Worm (Caenorhabditis elegans) whole organism, mixed stage, embryonic: ENCODE measurements around the gene F41H10.2.

ENCODE experiments used
- M03D4.4 ChIP-seq: sonication (generic microtip); optimal IDR thresholded peaks from 2 replicates; lab custom pipeline; 2017; ENCODE audit warnings: mild to moderate bottlenecking, missing genetic modification characterization, missing compliant biosample characterization
- bed-3 ChIP-seq: fragments of 200-800 bp; sonication (Bioruptor generic); optimal IDR thresholded peaks from 3 replicates; lab custom pipeline; 2018; ENCODE audit warnings: mild to moderate bottlenecking, missing genetic modification characterization, moderate library complexity, missing compliant biosample characterization
- blmp-1 ChIP-seq: fragments of 150-350 bp; optimal IDR thresholded peaks from 2 replicates; lab custom pipeline; 2014; ENCODE audit warnings: missing biosample characterization, missing genetic modification characterization
- ceh-39 ChIP-seq: fragments of 150-350 bp; optimal IDR thresholded peaks from 2 replicates; lab custom pipeline; 2014; ENCODE audit warnings: missing biosample characterization, missing genetic modification characterization
- ceh-83 ChIP-seq: fragments of 200-800 bp; sonication (Bioruptor generic); optimal IDR thresholded peaks from 2 replicates; lab custom pipeline; 2018; ENCODE audit warnings: mild to moderate bottlenecking, missing genetic modification characterization, missing compliant biosample characterization
- ces-1 ChIP-seq: fragments of 150-350 bp; optimal IDR thresholded peaks from 2 replicates; lab custom pipeline; 2014; ENCODE audit warnings: missing biosample characterization, missing genetic modification reagents, missing genetic modification characterization
- cnd-1 ChIP-seq: fragments of 200-800 bp; sonication (Bioruptor generic); optimal IDR thresholded peaks from 2 replicates; lab custom pipeline; 2018; ENCODE audit warnings: mild to moderate bottlenecking, missing genetic modification characterization, missing compliant biosample characterization
- drap-1 ChIP-seq: fragments of 200-800 bp; sonication (Bioruptor generic); optimal IDR thresholded peaks from 3 replicates; lab custom pipeline; 2018; ENCODE audit warnings: mild to moderate bottlenecking, missing genetic modification characterization, missing compliant biosample characterization
- elt-1 ChIP-seq: sonication (generic microtip); optimal IDR thresholded peaks from 2 replicates; lab custom pipeline; 2017; ENCODE audit warnings: missing genetic modification characterization, mild to moderate bottlenecking, missing compliant biosample characterization, antibody characterized with exemption, moderate library complexity, borderline replicate concordance; ENCODE audit not compliant: insufficient read depth
- elt-3 ChIP-seq: fragments of 150-350 bp; optimal IDR thresholded peaks from 2 replicates; lab custom pipeline; 2014; ENCODE audit warnings: missing biosample characterization, missing genetic modification characterization
- flh-1 ChIP-seq: fragments of 200-800 bp; sonication (Bioruptor generic); optimal IDR thresholded peaks from 2 replicates; lab custom pipeline; 2018; ENCODE audit warnings: mild to moderate bottlenecking, missing genetic modification characterization, moderate library complexity, missing compliant biosample characterization
- ham-2 ChIP-seq: fragments of 200-800 bp; sonication (Bioruptor generic); optimal IDR thresholded peaks from 2 replicates; lab custom pipeline; 2018; ENCODE audit warnings: mild to moderate bottlenecking, missing genetic modification characterization, missing compliant biosample characterization
- hlh-1 ChIP-seq: fragments of 150-350 bp; optimal IDR thresholded peaks from 2 replicates; lab custom pipeline; 2014; ENCODE audit warnings: missing biosample characterization, missing genetic modification reagents, missing genetic modification characterization
- lin-13 ChIP-seq: fragments of 150-350 bp; optimal IDR thresholded peaks from 2 replicates; lab custom pipeline; 2014; ENCODE audit warnings: missing biosample characterization, missing genetic modification characterization
- lin-32 ChIP-seq: fragments of 200-800 bp; sonication (Bioruptor generic); optimal IDR thresholded peaks from 2 replicates; lab custom pipeline; 2018; ENCODE audit warnings: mild to moderate bottlenecking, missing genetic modification characterization, missing compliant biosample characterization
- lsy-2 ChIP-seq: fragments of 150-350 bp; optimal IDR thresholded peaks from 2 replicates; lab custom pipeline; 2014; ENCODE audit warnings: missing biosample characterization, missing genetic modification characterization
- mab-5 ChIP-seq: fragments of 150-350 bp; optimal IDR thresholded peaks from 2 replicates; lab custom pipeline; 2014; ENCODE audit warnings: missing biosample characterization, missing genetic modification characterization
- mep-1 ChIP-seq: fragments of 150-350 bp; optimal IDR thresholded peaks from 2 replicates; lab custom pipeline; 2017; ENCODE audit warnings: missing biosample characterization, missing genetic modification reagents, missing genetic modification characterization, inconsistent platforms
- mls-2 ChIP-seq: sonication (generic microtip); optimal IDR thresholded peaks from 2 replicates; lab custom pipeline; 2016; ENCODE audit warnings: mild to moderate bottlenecking, missing genetic modification characterization, moderate library complexity, missing compliant biosample characterization
- nhr-12 ChIP-seq: fragments of 150-350 bp; optimal IDR thresholded peaks from 2 replicates; lab custom pipeline; 2014; ENCODE audit warnings: missing biosample characterization, missing genetic modification characterization
- nhr-237 ChIP-seq: fragments of 150-350 bp; optimal IDR thresholded peaks from 2 replicates; lab custom pipeline; 2014; ENCODE audit warnings: missing biosample characterization, missing genetic modification characterization
- nhr-28 ChIP-seq: fragments of 150-350 bp; optimal IDR thresholded peaks from 2 replicates; lab custom pipeline; 2014; ENCODE audit warnings: missing biosample characterization, missing genetic modification characterization
- nhr-76 ChIP-seq: sonication (generic microtip); optimal IDR thresholded peaks from 2 replicates; lab custom pipeline; 2017; ENCODE audit warnings: missing biosample characterization, missing genetic modification characterization
- pha-4 ChIP-seq: fragments of 150-350 bp; optimal IDR thresholded peaks from 2 replicates; lab custom pipeline; 2018; ENCODE audit warnings: missing biosample characterization, missing genetic modification reagents, missing genetic modification characterization
- sem-2 ChIP-seq: fragments of 200-800 bp; sonication (Bioruptor generic); optimal IDR thresholded peaks from 2 replicates; lab custom pipeline; 2018; ENCODE audit warnings: mild to moderate bottlenecking, missing genetic modification characterization, missing compliant biosample characterization
- snpc-4 ChIP-seq: fragments of 150-350 bp; optimal IDR thresholded peaks from 2 replicates; lab custom pipeline; 2014; ENCODE audit warnings: missing biosample characterization, missing genetic modification characterization
- sptf-1 ChIP-seq: sonication (generic microtip); optimal IDR thresholded peaks from 2 replicates; lab custom pipeline; 2017; ENCODE audit warnings: mild to moderate bottlenecking, missing genetic modification characterization, moderate library complexity, missing compliant biosample characterization
- tbx-8 ChIP-seq: fragments of 200-800 bp; sonication (Bioruptor generic); optimal IDR thresholded peaks from 2 replicates; lab custom pipeline; 2018; ENCODE audit warnings: mild to moderate bottlenecking, missing genetic modification characterization, moderate library complexity, missing compliant biosample characterization
- unc-120 ChIP-seq: sonication (generic microtip); optimal IDR thresholded peaks from 2 replicates; lab custom pipeline; 2017; ENCODE audit warnings: missing genetic modification characterization, missing compliant biosample characterization; ENCODE audit not compliant: poor library complexity, severe bottlenecking
- unc-39 ChIP-seq: fragments of 150-350 bp; optimal IDR thresholded peaks from 2 replicates; lab custom pipeline; 2014; ENCODE audit warnings: missing biosample characterization, missing genetic modification characterization
- unc-62 ChIP-seq: fragments of 150-350 bp; optimal IDR thresholded peaks from 2 replicates; lab custom pipeline; 2014; ENCODE audit warnings: missing biosample characterization, missing genetic modification reagents, missing genetic modification characterization
- zip-8 ChIP-seq: fragments of 150-350 bp; optimal IDR thresholded peaks from 2 replicates; lab custom pipeline; 2014; ENCODE audit warnings: missing biosample characterization, missing genetic modification characterization
- ztf-11 ChIP-seq: fragments of 150-350 bp; optimal IDR thresholded peaks from 2 replicates; lab custom pipeline; 2014; ENCODE audit warnings: missing biosample characterization, missing genetic modification characterization

F41H10.2 gene

DNA sequence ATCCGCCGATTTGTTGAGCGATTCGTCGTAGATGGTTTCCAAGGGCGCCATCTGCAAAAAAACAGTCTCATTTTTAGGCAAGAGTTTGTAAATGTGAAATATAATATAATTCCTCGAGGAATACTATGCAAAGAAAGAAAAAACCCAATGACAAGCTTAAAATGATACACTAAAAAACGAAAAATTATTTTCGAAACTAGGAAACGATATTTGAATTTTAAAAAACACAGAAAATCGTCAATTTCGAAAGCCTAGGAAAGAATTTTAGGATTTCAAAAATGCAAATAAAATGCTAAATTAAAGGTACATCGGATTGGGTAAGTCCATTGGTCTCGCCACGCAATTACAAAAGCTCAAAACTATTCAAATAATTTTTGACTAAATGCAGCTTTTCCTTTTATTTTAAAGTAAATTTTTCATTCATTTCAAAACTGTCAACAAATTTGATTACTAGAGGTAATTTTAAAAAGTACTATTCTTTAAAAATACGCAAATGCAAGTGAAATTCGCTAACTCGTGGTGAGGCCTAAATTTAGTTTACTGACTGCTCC lies 10.1 kb downstream of the F41H10.2 start, which contains the start of the genes htp-1 and ZK616.5:
TSS of gene htp-1 (minus strand) at position 51 of the 551 bp plus-strand sequence.
TSS of gene ZK616.5 (plus strand) at position 423 of the 551 bp plus-strand sequence.
- TF ChIP-seq elt-1 (tag; lab: Kevin White, UChicago) = no peak
- no peak for TF ChIP-seq drap-1
- no peak for TF ChIP-seq nhr-28 (tag; lab: Kevin White, UChicago)
- TF ChIP-seq unc-62 = no peak
- no peak for TF ChIP-seq bed-3 (GFP tag; lab: Kevin White, UChicago)

ce11 chrIV:5393566-5393965 lies 12.1 kb downstream of the F41H10.2 start:
- TF ChIP-seq M03D4.4 (tag; lab: Kevin White, UChicago) (no peak), unc-39 (tag; lab: Kevin White, UChicago) (no peak)
- TF ChIP-seq, all 35 proteins: peak for 0

- TF ChIP-seq lsy-2 (tag; lab: Kevin White, UChicago) (peak; percentile 65), cnd-1 (tag; lab: Kevin White, UChicago) (peak; percentile 14), mab-5 (tag; lab: Kevin White, UChicago) (no peak), sptf-1 (tag; lab: Kevin White, UChicago) (no peak), pha-4 (tag; lab: Kevin White, UChicago) (peak; percentile 58), mep-1 (tag; lab: Kevin White, UChicago) (peak; percentile 39), ces-1 (peak; percentile 60), hlh-1 (tag; lab: Kevin White, UChicago) (peak; percentile 28), lin-13 (tag; lab: Kevin White, UChicago) (peak; percentile 88), ztf-11 (tag; lab: Kevin White, UChicago) (no peak), flh-1 (GFP tag; lab: Kevin White, UChicago) (no peak), nhr-12 (tag; lab: Kevin White, UChicago) (no peak), unc-39 (tag; lab: Kevin White, UChicago) (no peak), drap-1 (no peak), mls-2 (no peak), snpc-4 (tag; lab: Kevin White, UChicago) (no peak), ceh-39 (tag; lab: Kevin White, UChicago) (peak; percentile 49), sem-2 (GFP tag; lab: Kevin White, UChicago) (no peak), lin-32 (GFP tag; lab: Kevin White, UChicago) (no peak), ham-2 (GFP tag; lab: Kevin White, UChicago) (no peak), elt-1 (tag; lab: Kevin White, UChicago) (no peak), bed-3 (GFP tag; lab: Kevin White, UChicago) (no peak), unc-120 (tag; lab: Kevin White, UChicago) (no peak), nhr-28 (tag; lab: Kevin White, UChicago) (no peak), elt-3 (tag; lab: Kevin White, UChicago) (no peak), ceh-83 (GFP tag; lab: Kevin White, UChicago) (no peak), blmp-1 (tag; lab: Kevin White, UChicago) (no peak), M03D4.4 (tag; lab: Kevin White, UChicago) (no peak), nhr-76 (tag; lab: Kevin White, UChicago) (no peak), zip-8 (tag; lab: Kevin White, UChicago) (no peak)
- TF ChIP-seq, all 35 proteins: peak for 8
Observed at ce11 chrIV:5394687-5395086, 13.3 kb downstream of the F41H10.2 start, which contains the start of the genes perm-3 and swsn-6. Gene perm-3 (minus strand): TSS chrIV:5394804. Gene swsn-6 (plus strand): TSS chrIV:5395033.

DNA sequence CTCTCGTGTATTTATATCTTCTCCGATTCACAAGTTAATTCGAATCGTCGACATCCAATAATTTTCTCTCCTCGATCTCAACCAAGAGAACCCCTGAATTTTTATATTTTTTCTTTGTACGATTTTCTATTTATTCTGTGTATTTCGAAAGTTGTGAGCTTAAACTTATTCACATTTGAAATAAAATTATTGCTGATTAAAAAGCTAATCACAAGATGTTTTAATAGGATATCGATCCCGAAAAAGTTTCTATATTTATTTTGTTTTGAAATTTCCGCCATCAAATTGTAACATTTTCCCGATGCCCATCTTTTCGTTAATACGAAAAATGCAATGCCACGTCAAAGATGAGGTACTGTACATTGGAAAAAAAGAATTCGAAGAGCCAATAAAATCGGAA lies 15.3 kb downstream of the F41H10.2 start, which contains the start of gene ZK616.3:
TSS of gene ZK616.3 (plus strand) at position 301 of the 400 bp plus-strand sequence.
- TF ChIP-seq mep-1 (tag; lab: Kevin White, UChicago) (no peak), drap-1 (no peak), tbx-8 (GFP tag; lab: Kevin White, UChicago) (no peak), nhr-28 (tag; lab: Kevin White, UChicago) (no peak), snpc-4 (tag; lab: Kevin White, UChicago) (no peak), ham-2 (GFP tag; lab: Kevin White, UChicago) (no peak), nhr-237 (tag; lab: Kevin White, UChicago) (no peak), ztf-11 (tag; lab: Kevin White, UChicago) (no peak), unc-62 (no peak), nhr-76 (tag; lab: Kevin White, UChicago) (no peak), elt-3 (tag; lab: Kevin White, UChicago) (no peak), ces-1 (no peak)
